Worm (Caenorhabditis elegans): ENCODE data around the gene fbxa-29.

fbxa-29 gene

DNA sequence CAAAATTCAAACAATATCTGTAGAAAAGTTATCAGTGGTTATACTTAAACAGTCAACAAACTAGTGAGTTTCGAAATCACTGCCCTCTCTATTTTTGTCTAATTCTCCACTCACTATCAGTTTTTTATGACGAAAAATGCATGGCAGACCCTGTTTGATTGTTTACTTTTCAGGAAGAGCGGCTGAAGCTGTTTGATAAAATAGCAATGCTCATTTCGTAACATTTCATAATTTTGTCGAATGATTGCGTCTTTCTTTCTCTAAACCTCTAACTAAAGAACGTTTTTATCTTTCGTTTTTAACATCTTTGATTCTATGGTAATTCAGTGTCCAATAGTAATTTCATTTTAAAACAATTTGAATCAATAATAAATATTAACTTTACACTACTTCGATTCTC is 5.7 kb upstream of the fbxa-29 start (continued):
- TF ChIP-seq lin-1 (GFP tag; IDR thresholded peaks at IDR 0.05), result peak; percentile 93
- peak; percentile 47 for TF ChIP-seq hlh-30 (tag; optimal IDR thresholded peaks at IDR 0.05; ENCODE audit: insufficient read depth)
- TF ChIP-seq D1046.2 (GFP tag; IDR thresholded peaks at IDR 0.05), result no peak
- no peak for TF ChIP-seq Y5F2A.4 (GFP tag; optimal IDR thresholded peaks at IDR 0.05)
- peak; percentile 90 for TF ChIP-seq dmd-6 (GFP tag; IDR thresholded peaks at IDR 0.05)
- TF ChIP-seq nhr-11 (tag; optimal IDR thresholded peaks at IDR 0.05), result no peak
- TF ChIP-seq aha-1 (tag), result no peak
- no peak for TF ChIP-seq F10B5.3 (tag; optimal IDR thresholded peaks at IDR 0.05)
- TF ChIP-seq ama-1 (optimal IDR thresholded peaks at IDR 0.05), result no peak
- TF ChIP-seq daf-8 (GFP tag; IDR thresholded peaks at IDR 0.05), result no peak
- peak; percentile 76 for TF ChIP-seq nhr-102 (tag; optimal IDR thresholded peaks at IDR 0.05)
- no peak; the same call in 1 of the 2 replicates for TF ChIP-seq arid-1 (GFP tag; conservative IDR thresholded peaks at IDR 0.05)
- TF ChIP-seq saeg-2 (GFP tag; IDR thresholded peaks at IDR 0.05), result peak; percentile 58; the same call in 1 of the 2 replicates
- peak in 1 of 2 experiments; percentile 95 for TF ChIP-seq daf-16 (GFP tag; optimal IDR thresholded peaks at IDR 0.05)
- TF ChIP-seq daf-16 (tag; optimal IDR thresholded peaks at IDR 0.05), result peak; percentile 99
- TF ChIP-seq Y75B8A.6 (GFP tag; IDR thresholded peaks at IDR 0.05), result no peak
- no peak for TF ChIP-seq F44E2.7 (GFP tag; IDR thresholded peaks at IDR 0.05)
- TF ChIP-seq mxl-2 (GFP tag; conservative IDR thresholded peaks at IDR 0.05), result no peak
- no peak for TF ChIP-seq dmd-8 (GFP tag; IDR thresholded peaks at IDR 0.05)
- TF ChIP-seq hif-1 (tag; optimal IDR thresholded peaks at IDR 0.05), result peak in 1 of 2 experiments; percentile 45
- TF ChIP-seq fkh-10 (GFP tag; optimal IDR thresholded peaks at IDR 0.05), result no peak
- 0 out of 2 replicates have a peak, but pooled peaks have one; percentile 33 for TF ChIP-seq tra-1 (GFP tag; IDR thresholded peaks at IDR 0.05)
- TF ChIP-seq nhr-76 (tag; optimal IDR thresholded peaks at IDR 0.05), result no peak
- no peak; the same call in none of the 2 replicates for TF ChIP-seq T26A8.4 (GFP tag; IDR thresholded peaks at IDR 0.05)
- TF ChIP-seq set-16 (GFP tag; IDR thresholded peaks at IDR 0.05), result no peak
- TF ChIP-seq ZK337.2 (GFP tag; IDR thresholded peaks at IDR 0.05), result no peak
- no peak for TF ChIP-seq zip-11 (GFP tag; IDR thresholded peaks at IDR 0.05)
- no peak for TF ChIP-seq lin-38 (GFP tag; IDR thresholded peaks at IDR 0.05)
- TF ChIP-seq fos-1 (tag; optimal IDR thresholded peaks at IDR 0.05), result peak; percentile 46
- TF ChIP-seq spr-3 (GFP tag; optimal IDR thresholded peaks at IDR 0.05), result no peak
- TF ChIP-seq mes-2 (tag; optimal IDR thresholded peaks at IDR 0.05; ENCODE audit: poor library complexity, severe bottlenecking), result no peak
- peak; percentile 98 for TF ChIP-seq dve-1 (tag; optimal IDR thresholded peaks at IDR 0.05; ENCODE audit: insufficient read depth)
- TF ChIP-seq zag-1 (tag; optimal IDR thresholded peaks at IDR 0.05), result no peak
- TF ChIP-seq snpc-1.2 (GFP tag; IDR thresholded peaks at IDR 0.05), result no peak
- no peak for TF ChIP-seq aly-2 (tag; optimal IDR thresholded peaks at IDR 0.05)
- TF ChIP-seq lin-13 (GFP tag; optimal IDR thresholded peaks at IDR 0.05), result no peak
- no peak for TF ChIP-seq daf-19 (GFP tag; conservative IDR thresholded peaks at IDR 0.05)
- TF ChIP-seq ceh-44 (GFP tag; IDR thresholded peaks at IDR 0.05), result no peak
- no peak for TF ChIP-seq lin-29 (GFP tag; IDR thresholded peaks at IDR 0.05)
- TF ChIP-seq lin-39 (tag; optimal IDR thresholded peaks at IDR 0.05), result no peak
- TF ChIP-seq zfp-2 (tag; optimal IDR thresholded peaks at IDR 0.05), result no peak
- TF ChIP-seq zip-2 (tag; optimal IDR thresholded peaks at IDR 0.05), result peak; percentile 95
- no peak for TF ChIP-seq gei-8 (GFP tag; optimal IDR thresholded peaks at IDR 0.05)
- TF ChIP-seq unc-130 (GFP tag; optimal IDR thresholded peaks at IDR 0.05), result no peak
- TF ChIP-seq madf-9 (GFP tag; conservative IDR thresholded peaks at IDR 0.05), result no peak
- no peak for TF ChIP-seq ctbp-1 (GFP tag; IDR thresholded peaks at IDR 0.05)
- peak; percentile 37 for TF ChIP-seq mep-1 (tag; optimal IDR thresholded peaks at IDR 0.05)
- TF ChIP-seq php-3 (GFP tag; IDR thresholded peaks at IDR 0.05), result peak; percentile 97
- peak; percentile 94 for TF ChIP-seq nhr-77 (tag; optimal IDR thresholded peaks at IDR 0.05)
- no peak for TF ChIP-seq spr-1 (tag; optimal IDR thresholded peaks at IDR 0.05)
- no peak for TF ChIP-seq zfp-3 (GFP tag; conservative IDR thresholded peaks at IDR 0.05)
- no peak for TF ChIP-seq attf-4 (tag; optimal IDR thresholded peaks at IDR 0.05)

All from whole organism, L4 larva.